Worm (Caenorhabditis elegans) whole organism, young adult: ENCODE measurements around the gene hif-1.

Experiments used
- F57C9.4 ChIP-seq: sonication (generic microtip); optimal IDR thresholded peaks from 2 replicates; lab custom pipeline; 2017; ENCODE audit warnings: mild to moderate bottlenecking, missing genetic modification characterization, missing compliant biosample characterization
- efl-1 ChIP-seq: fragments of 150-350 bp; optimal IDR thresholded peaks from 2 replicates; lab custom pipeline; 2014; ENCODE audit warnings: missing biosample characterization, missing genetic modification reagents, missing genetic modification characterization

DNA sequence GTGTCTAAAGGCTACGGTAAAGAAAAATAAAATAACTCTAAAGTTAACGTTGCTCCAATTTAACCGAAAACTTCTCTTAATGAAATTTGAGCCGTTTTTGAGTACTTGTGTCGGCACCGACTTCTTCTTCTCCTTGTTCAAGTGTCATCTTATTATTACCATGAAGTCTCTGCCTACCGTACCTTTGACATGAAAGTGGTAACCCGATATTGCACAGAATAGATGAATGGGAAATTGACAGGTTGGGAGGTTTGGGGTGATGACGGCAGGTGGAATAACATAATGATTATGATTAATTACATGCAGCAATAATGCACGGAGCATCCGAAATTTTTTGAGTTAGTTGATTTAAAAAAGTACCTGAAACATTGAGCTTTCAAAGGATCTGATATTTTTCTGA, 33.4 kb upstream of the hif-1 start:
- TF ChIP-seq efl-1 (GFP tag; lab: Kevin White, UChicago): no peak
- no peak for TF ChIP-seq F57C9.4
